Fruit fly (Drosophila melanogaster) whole organism, embryonic: ENCODE measurements around the gene Teh1.

Experiments used
- ATbp ChIP-seq: fragments of 200-800 bp; sonication (Bioruptor generic); optimal IDR thresholded peaks from 2 replicates; lab custom pipeline; 2017; ENCODE audit warnings: missing biosample characterization, mild to moderate bottlenecking, missing genetic modification characterization, missing genetic modification reagents
- Adf1 ChIP-seq: fragments of 200-800 bp; sonication (Bioruptor generic); IDR thresholded peaks from 2 replicates; pipeline ENCODE4 v1.3.6; 2022; ENCODE audit warnings: missing biosample characterization, missing genetic modification characterization
- Bgb ChIP-seq: fragments of 200-800 bp; sonication (Bioruptor generic); IDR thresholded peaks from 2 replicates; pipeline ENCODE4 v1.3.6; 2022; ENCODE audit warnings: missing biosample characterization, missing genetic modification characterization; ENCODE audit not compliant: partially characterized antibody
- BtbVII ChIP-seq: fragments of 200-800 bp; sonication (Bioruptor generic); optimal IDR thresholded peaks from 3 replicates; lab custom pipeline; 2017; ENCODE audit warnings: missing biosample characterization, mild to moderate bottlenecking, missing genetic modification characterization
- CG10431 ChIP-seq: fragments of 200-800 bp; sonication (Bioruptor generic); optimal IDR thresholded peaks from 3 replicates; lab custom pipeline; 2018; ENCODE audit warnings: missing biosample characterization, mild to moderate bottlenecking, missing genetic modification characterization
- CG10959 ChIP-seq: fragments of 200-800 bp; sonication (Bioruptor generic); IDR thresholded peaks from 2 replicates; pipeline ENCODE4 v1.3.6; 2022; ENCODE audit warnings: missing biosample characterization, missing genetic modification characterization
- CG12155 ChIP-seq: fragments of 200-800 bp; sonication (Bioruptor generic); optimal IDR thresholded peaks from 3 replicates; lab custom pipeline; 2016; ENCODE audit warnings: missing biosample characterization, missing genetic modification characterization
- CG14441 ChIP-seq: fragments of 200-800 bp; sonication (Bioruptor generic); IDR thresholded peaks from 2 replicates; pipeline ENCODE4 v1.3.6; 2022; ENCODE audit warnings: missing biosample characterization, missing genetic modification characterization
- CG16863 ChIP-seq: fragments of 200-800 bp; sonication (Bioruptor generic); optimal IDR thresholded peaks from 3 replicates; lab custom pipeline; 2016; ENCODE audit warnings: missing biosample characterization, missing genetic modification characterization
- CG17361 ChIP-seq: fragments of 200-800 bp; sonication (Bioruptor generic); IDR thresholded peaks from 3 replicates; pipeline ENCODE4 v1.3.6; 2022; ENCODE audit warnings: missing biosample characterization, missing genetic modification characterization
- CG17802 ChIP-seq: fragments of 200-800 bp; sonication (Bioruptor generic); optimal IDR thresholded peaks from 2 replicates; lab custom pipeline; 2018; ENCODE audit warnings: missing biosample characterization, mild to moderate bottlenecking, missing genetic modification characterization, moderate library complexity
- CG18619 ChIP-seq: fragments of 200-800 bp; sonication (Bioruptor generic); optimal IDR thresholded peaks from 3 replicates; lab custom pipeline; 2017; ENCODE audit warnings: missing biosample characterization, mild to moderate bottlenecking, missing genetic modification characterization
- CG2129 ChIP-seq: fragments of 200-800 bp; sonication (Bioruptor generic); IDR thresholded peaks from 2 replicates; pipeline ENCODE4 v1.3.6; 2022; ENCODE audit warnings: missing biosample characterization, missing genetic modification characterization; ENCODE audit not compliant: partially characterized antibody
- CG2202 ChIP-seq: fragments of 200-800 bp; sonication (Bioruptor generic); optimal IDR thresholded peaks from 2 replicates; lab custom pipeline; 2018; ENCODE audit warnings: missing biosample characterization, mild to moderate bottlenecking, missing genetic modification characterization
- CG30431 ChIP-seq: fragments of 200-800 bp; sonication (Bioruptor generic); optimal IDR thresholded peaks from 2 replicates; lab custom pipeline; 2017; ENCODE audit warnings: missing biosample characterization, missing genetic modification characterization
- CG31388 ChIP-seq: fragments of 200-800 bp; sonication (Bioruptor generic); optimal IDR thresholded peaks from 2 replicates; lab custom pipeline; 2016; ENCODE audit warnings: missing biosample characterization, missing genetic modification characterization
- CG3407 ChIP-seq: fragments of 200-800 bp; sonication (Bioruptor generic); optimal IDR thresholded peaks from 2 replicates; lab custom pipeline; 2018; ENCODE audit warnings: missing biosample characterization, mild to moderate bottlenecking, missing genetic modification characterization
- CG34224 ChIP-seq: fragments of 200-800 bp; sonication (Bioruptor generic); IDR thresholded peaks from 3 replicates; pipeline ENCODE4 v1.3.6; 2022; ENCODE audit warnings: missing biosample characterization, missing genetic modification characterization; ENCODE audit not compliant: partially characterized antibody
- CG4617 ChIP-seq: fragments of 200-800 bp; sonication (Bioruptor generic); optimal IDR thresholded peaks from 3 replicates; lab custom pipeline; 2016; ENCODE audit warnings: missing biosample characterization, missing genetic modification characterization, borderline replicate concordance
- CG4820 ChIP-seq: fragments of 200-800 bp; sonication (Bioruptor generic); optimal IDR thresholded peaks from 3 replicates; lab custom pipeline; 2016; ENCODE audit warnings: missing biosample characterization, missing genetic modification characterization
- CG7556 ChIP-seq: fragments of 200-800 bp; sonication (Bioruptor generic); optimal IDR thresholded peaks from 2 replicates; lab custom pipeline; 2017; ENCODE audit warnings: missing biosample characterization, mild to moderate bottlenecking, missing genetic modification characterization
- CkIIα-i1 ChIP-seq: fragments of 200-800 bp; sonication (Bioruptor generic); IDR thresholded peaks from 2 replicates; pipeline ENCODE4 v1.3.6; 2022; ENCODE audit warnings: missing biosample characterization, missing genetic modification characterization
- D19B ChIP-seq: fragments of 200-800 bp; sonication (Bioruptor generic); optimal IDR thresholded peaks from 2 replicates; lab custom pipeline; 2017; ENCODE audit warnings: missing biosample characterization, mild to moderate bottlenecking, missing genetic modification characterization
- Dll ChIP-seq: fragments of 200-800 bp; sonication (Bioruptor generic); IDR thresholded peaks from 4 replicates; pipeline ENCODE4 v1.3.6; 2022; ENCODE audit warnings: missing biosample characterization, missing genetic modification characterization; ENCODE audit not compliant: partially characterized antibody
- E2f2 ChIP-seq: fragments of 200-800 bp; sonication (Bioruptor generic); IDR thresholded peaks from 2 replicates; pipeline ENCODE4 v1.3.6; 2022; ENCODE audit warnings: missing biosample characterization, missing genetic modification characterization
- Ets97D ChIP-seq: fragments of 200-800 bp; sonication (Bioruptor generic); optimal IDR thresholded peaks from 3 replicates; lab custom pipeline; 2016; ENCODE audit warnings: missing biosample characterization, missing genetic modification characterization
- Hmr ChIP-seq: fragments of 200-800 bp; sonication (Bioruptor generic); optimal IDR thresholded peaks from 3 replicates; lab custom pipeline; 2017; ENCODE audit warnings: mild to moderate bottlenecking, missing biosample characterization, missing genetic modification reagents, missing genetic modification characterization
- Hr39 ChIP-seq: fragments of >200 bp; optimal IDR thresholded peaks from 2 replicates; lab custom pipeline; 2017
- Mad ChIP-seq: fragments of 200-800 bp; sonication (Bioruptor generic); optimal IDR thresholded peaks from 2 replicates; lab custom pipeline; 2016; ENCODE audit warnings: missing biosample characterization, missing genetic modification characterization
- NfI ChIP-seq: fragments of 200-800 bp; sonication (Bioruptor generic); optimal IDR thresholded peaks from 3 replicates; lab custom pipeline; 2018; ENCODE audit warnings: missing biosample characterization, mild to moderate bottlenecking, missing genetic modification characterization, moderate library complexity
- Oaz ChIP-seq: fragments of 200-800 bp; sonication (Bioruptor generic); IDR thresholded peaks from 2 replicates; pipeline ENCODE4 v1.3.6; 2022; ENCODE audit warnings: missing biosample characterization, missing genetic modification characterization
- Ptx1 ChIP-seq: fragments of 200-800 bp; sonication (Bioruptor generic); IDR thresholded peaks from 2 replicates; pipeline ENCODE4 v1.3.6; 2022; ENCODE audit warnings: missing biosample characterization, missing genetic modification characterization
- Trl ChIP-seq, 3 experiments: fragments of >200 bp in 2 of 3; fragments of 200-800 bp in 1 of 3; sonication (Bioruptor generic) in 1 of 3; optimal IDR thresholded peaks; 2 replicates in 1 of 3; 3 replicates in 2 of 3; lab custom pipeline; 2016 to 2017; ENCODE audit warnings: missing biosample characterization in 1 of 3, missing genetic modification characterization in 1 of 3
- abd-A ChIP-seq: fragments of 200-800 bp; sonication (Bioruptor generic); optimal IDR thresholded peaks from 3 replicates; lab custom pipeline; 2019; ENCODE audit warnings: missing biosample characterization, mild to moderate bottlenecking, missing genetic modification characterization, moderate library complexity
- ac ChIP-seq: fragments of 200-800 bp; sonication (Bioruptor generic); optimal IDR thresholded peaks from 3 replicates; lab custom pipeline; 2017; ENCODE audit warnings: missing biosample characterization, mild to moderate bottlenecking, missing genetic modification characterization
- cg ChIP-seq: fragments of 200-800 bp; sonication (Bioruptor generic); optimal IDR thresholded peaks from 3 replicates; lab custom pipeline; 2019; ENCODE audit warnings: missing biosample characterization, mild to moderate bottlenecking, missing genetic modification characterization, moderate library complexity
- chif ChIP-seq, 2 experiments: fragments of 200-800 bp; sonication (Bioruptor generic); optimal IDR thresholded peaks; 3 replicates each; lab custom pipeline; 2016; ENCODE audit warnings: missing biosample characterization in 2 of 2, missing genetic modification characterization in 2 of 2
- dm ChIP-seq: fragments of 200-800 bp; sonication (Bioruptor generic); optimal IDR thresholded peaks from 3 replicates; lab custom pipeline; 2016; ENCODE audit warnings: missing biosample characterization, missing genetic modification characterization
- gsb-n ChIP-seq: fragments of 200-800 bp; sonication (Bioruptor generic); optimal IDR thresholded peaks from 3 replicates; lab custom pipeline; 2018; ENCODE audit warnings: missing biosample characterization, mild to moderate bottlenecking, missing genetic modification characterization
- insv ChIP-seq, 2 experiments: fragments of 200-800 bp; sonication (Bioruptor generic); optimal IDR thresholded peaks; 3 replicates each; lab custom pipeline; 2016 to 2018; ENCODE audit warnings: missing biosample characterization in 2 of 2, missing genetic modification characterization in 2 of 2
- inv ChIP-seq: fragments of 200-800 bp; sonication (Bioruptor generic); IDR thresholded peaks from 2 replicates; pipeline ENCODE4 v1.3.6; 2022; ENCODE audit warnings: missing biosample characterization, missing genetic modification characterization; ENCODE audit not compliant: partially characterized antibody
- lbe ChIP-seq: fragments of 200-800 bp; sonication (Bioruptor generic); optimal IDR thresholded peaks from 2 replicates; lab custom pipeline; 2016; ENCODE audit warnings: missing biosample characterization, mild to moderate bottlenecking, missing genetic modification characterization
- luna ChIP-seq: fragments of 200-800 bp; sonication (Bioruptor generic); optimal IDR thresholded peaks from 2 replicates; lab custom pipeline; 2016; ENCODE audit warnings: missing biosample characterization, missing genetic modification characterization
- nmo ChIP-seq: fragments of 200-800 bp; sonication (Bioruptor generic); optimal IDR thresholded peaks from 2 replicates; lab custom pipeline; 2018; ENCODE audit warnings: missing biosample characterization, mild to moderate bottlenecking, missing genetic modification characterization, moderate library complexity
- pnt ChIP-seq: fragments of 200-800 bp; sonication (Bioruptor generic); optimal IDR thresholded peaks from 3 replicates; lab custom pipeline; 2016; ENCODE audit warnings: missing biosample characterization, missing genetic modification characterization
- psq ChIP-seq: fragments of 200-800 bp; sonication (Bioruptor generic); optimal IDR thresholded peaks from 2 replicates; lab custom pipeline; 2017; ENCODE audit warnings: missing biosample characterization, missing genetic modification characterization
- seq ChIP-seq: fragments of 200-800 bp; sonication (Bioruptor generic); IDR thresholded peaks from 2 replicates; pipeline ENCODE4 v1.3.6; 2022; ENCODE audit warnings: missing biosample characterization, missing genetic modification characterization
- sr ChIP-seq: fragments of 200-800 bp; sonication (Bioruptor generic); IDR thresholded peaks from 3 replicates; pipeline ENCODE4 v1.3.6; 2022; ENCODE audit warnings: missing biosample characterization, missing genetic modification characterization
- usp ChIP-seq: fragments of >200 bp; optimal IDR thresholded peaks from 2 replicates; lab custom pipeline; 2017; ENCODE audit warnings: missing biosample characterization, missing genetic modification characterization
- zen2 ChIP-seq: fragments of 200-800 bp; sonication (Bioruptor generic); IDR thresholded peaks from 3 replicates; pipeline ENCODE4 v1.3.6; 2022; ENCODE audit warnings: missing biosample characterization, missing genetic modification characterization; ENCODE audit not compliant: partially characterized antibody

The Teh1 gene

dm6 chr3R:9791177-9791806 is 76.6 kb downstream of the Teh1 start, which contains the start of the genes CG12945 and CG8507 (continued):
- TF ChIP-seq sr (GFP tag; lab: Robert Waterston, UW) (no peak), CG4820 (GFP tag; lab: Kevin White, UChicago) (peak; percentile 39), zen2 (GFP tag; lab: Robert Waterston, UW) (no peak), CG17361 (GFP tag; lab: Robert Waterston, UW) (peak; percentile 69), dm (GFP tag; lab: Kevin White, UChicago) (peak; percentile 34), insv (GFP tag; optimal IDR thresholded peaks at IDR 0.05; lab: Kevin White, UChicago) (no peak), CG10431 (GFP tag; lab: Kevin White, UChicago) (no peak), Bgb (GFP tag; lab: Robert Waterston, UW) (no peak), NfI (GFP tag; lab: Kevin White, UChicago) (peak; percentile 41), CG17802 (tag; lab: Kevin White, UChicago) (no peak), CG10959 (no peak), Hr39 (lab: Kevin White, UChicago) (no peak), luna (no peak), D19B (no peak), E2f2 (GFP tag; lab: Robert Waterston, UW) (0 out of 2 replicates have a peak, but pooled peaks have one; percentile 31), BtbVII (GFP tag; lab: Kevin White, UChicago) (no peak), ac (GFP tag; lab: Kevin White, UChicago) (no peak), lbe (GFP tag; lab: Kevin White, UChicago) (peak; percentile 3), Adf1 (GFP tag; lab: Robert Waterston, UW) (no peak), Mad (GFP tag; lab: Kevin White, UChicago) (peak; percentile 39), seq (GFP tag; lab: Robert Waterston, UW) (no peak), CkIIα-i1 (GFP tag; lab: Robert Waterston, UW) (no peak), CG31388 (GFP tag; lab: Kevin White, UChicago) (no peak), CG18619 (GFP tag; lab: Kevin White, UChicago) (peak; percentile 14), usp (GFP tag; lab: Kevin White, UChicago) (no peak), CG16863 (GFP tag; lab: Kevin White, UChicago) (no peak), chif (GFP tag; optimal IDR thresholded peaks at IDR 0.05; lab: Kevin White, UChicago) (peak in 1 of 2 experiments; percentile 37), Hmr (GFP tag; lab: Kevin White, UChicago) (no peak), inv (GFP tag; lab: Robert Waterston, UW) (no peak), abd-A (tag; lab: Kevin White, UChicago) (no peak), ATbp (no peak), Dll (GFP tag; lab: Robert Waterston, UW) (0 out of 4 replicates have a peak, but pooled peaks have one; percentile 37), CG12155 (peak; percentile 35), Oaz (no peak), pnt (no peak), CG3407 (no peak), CG2202 (tag; lab: Kevin White, UChicago) (no peak), Ets97D (GFP tag; lab: Kevin White, UChicago) (peak; percentile 44), cg (no peak), nmo (GFP tag; lab: Kevin White, UChicago) (peak; percentile 80), psq (GFP tag; lab: Kevin White, UChicago) (no peak), CG14441 (GFP tag; lab: Robert Waterston, UW) (0 out of 2 replicates have a peak, but pooled peaks have one; percentile 17), CG7556 (GFP tag; lab: Kevin White, UChicago) (no peak), CG4617 (GFP tag; lab: Kevin White, UChicago) (peak; percentile 41), CG2129 (GFP tag; lab: Robert Waterston, UW) (no peak), Ptx1 (GFP tag; lab: Robert Waterston, UW) (peak; percentile 44), CG30431 (no peak), CG34224 (GFP tag; lab: Robert Waterston, UW) (no peak), gsb-n (tag; lab: Kevin White, UChicago) (no peak), Trl (optimal IDR thresholded peaks at IDR 0.05; lab: Kevin White, UChicago) (no peak), Trl (GFP tag; optimal IDR thresholded peaks at IDR 0.05; lab: Kevin White, UChicago) (peak; percentile 4)
